Fruit fly (Drosophila melanogaster): ENCODE measurements around the gene CG7420.

Gene CG7420

dm6 chr2L:1535231-1535630 lies 32.5 kb upstream of the CG7420 start:
- TF ChIP-seq ranshi (GFP tag; IDR thresholded peaks at IDR 0.05) (no peak), Drgx (GFP tag; IDR thresholded peaks at IDR 0.05) (peak; percentile 46; the same call in 1 of the 2 replicates)

dm6 chr2L:1522397-1522796 lies 19.7 kb upstream of the CG7420 start, which contains the start of gene Or22b:
Or22b (plus strand) TSS chr2L:1522697.
- TF ChIP-seq CG7556 (GFP tag; optimal IDR thresholded peaks at IDR 0.05) (no peak), MTF-1 (GFP tag; optimal IDR thresholded peaks at IDR 0.05; ENCODE audit: borderline replicate concordance) (no peak), corto (GFP tag; optimal IDR thresholded peaks at IDR 0.05) (no peak), B-H1 (GFP tag; IDR thresholded peaks at IDR 0.05) (no peak), Dbx (GFP tag; IDR thresholded peaks at IDR 0.05) (no peak), CG8359 (GFP tag; optimal IDR thresholded peaks at IDR 0.05; ENCODE audit: borderline replicate concordance) (no peak), CG17612 (GFP tag; IDR thresholded peaks at IDR 0.05) (no peak), YL-1 (GFP tag; optimal IDR thresholded peaks at IDR 0.05) (no peak), CG15073 (GFP tag; optimal IDR thresholded peaks at IDR 0.05) (no peak), CG12155 (GFP tag; optimal IDR thresholded peaks at IDR 0.05) (no peak), CG10979 (tag; optimal IDR thresholded peaks at IDR 0.05) (no peak), CG10959 (GFP tag; IDR thresholded peaks at IDR 0.05) (no peak)

- no peak for TF ChIP-seq Pdp1 (GFP tag; optimal IDR thresholded peaks at IDR 0.05)
- no peak for TF ChIP-seq CG1529 (GFP tag; optimal IDR thresholded peaks at IDR 0.05)
- no peak for TF ChIP-seq CG15514 (GFP tag; optimal IDR thresholded peaks at IDR 0.05)
These were observed 17.5 kb upstream of the CG7420 start, which contains the start of gene Or22a for dm6 chr2L:1520191-1520590. Or22a (plus strand) TSS chr2L:1520491.

- TF ChIP-seq Mad (GFP tag; optimal IDR thresholded peaks at IDR 0.05) (no peak), PHDP (tag; optimal IDR thresholded peaks at IDR 0.05) (no peak), vfl (GFP tag; optimal IDR thresholded peaks at IDR 0.05) (no peak), CG15479 (GFP tag; optimal IDR thresholded peaks at IDR 0.05) (peak; percentile 93), ac (GFP tag; optimal IDR thresholded peaks at IDR 0.05) (peak; percentile 90), amos (GFP tag; IDR thresholded peaks at IDR 0.05; ENCODE audit: partially characterized antibody) (0 out of 2 replicates have a peak, but pooled peaks have one; percentile 16), CG15696 (tag; optimal IDR thresholded peaks at IDR 0.05) (peak; percentile 12), CG12236 (GFP tag; optimal IDR thresholded peaks at IDR 0.05) (no peak), CG9797 (GFP tag; optimal IDR thresholded peaks at IDR 0.05) (no peak), Poxn (GFP tag; IDR thresholded peaks at IDR 0.05) (no peak), twi (tag; optimal IDR thresholded peaks at IDR 0.05) (peak; percentile 79), Xrp1 (GFP tag; IDR thresholded peaks at IDR 0.05) (no peak), sna (GFP tag; IDR thresholded peaks at IDR 0.05; ENCODE audit: partially characterized antibody) (no peak), H15 (GFP tag; IDR thresholded peaks at IDR 0.05) (peak; percentile 23; the same call in 1 of the 3 replicates), prd (optimal IDR thresholded peaks at IDR 0.05) (no peak), prd (GFP tag; IDR thresholded peaks at IDR 0.05) (0 out of 3 replicates have a peak, but pooled peaks have one; percentile 20), zen (tag; optimal IDR thresholded peaks at IDR 0.05) (peak; percentile 71), run (tag; optimal IDR thresholded peaks at IDR 0.05) (no peak), bcd (GFP tag; optimal IDR thresholded peaks at IDR 0.05) (no peak), br (optimal IDR thresholded peaks at IDR 0.05) (no peak), tll (GFP tag; optimal IDR thresholded peaks at IDR 0.05) (peak in 1 of 2 experiments; percentile 61), TFAM (GFP tag; optimal IDR thresholded peaks at IDR 0.05) (no peak)
These were observed 15.3 kb upstream of the CG7420 start, which contains the start of gene halo for dm6 chr2L:1518022-1518421. halo (minus strand) TSS chr2L:1518148.

All from whole organism, embryonic.